Comparison of ENCODE assay signal across 5 fruit fly cellular contexts in the genomic region with DNA sequence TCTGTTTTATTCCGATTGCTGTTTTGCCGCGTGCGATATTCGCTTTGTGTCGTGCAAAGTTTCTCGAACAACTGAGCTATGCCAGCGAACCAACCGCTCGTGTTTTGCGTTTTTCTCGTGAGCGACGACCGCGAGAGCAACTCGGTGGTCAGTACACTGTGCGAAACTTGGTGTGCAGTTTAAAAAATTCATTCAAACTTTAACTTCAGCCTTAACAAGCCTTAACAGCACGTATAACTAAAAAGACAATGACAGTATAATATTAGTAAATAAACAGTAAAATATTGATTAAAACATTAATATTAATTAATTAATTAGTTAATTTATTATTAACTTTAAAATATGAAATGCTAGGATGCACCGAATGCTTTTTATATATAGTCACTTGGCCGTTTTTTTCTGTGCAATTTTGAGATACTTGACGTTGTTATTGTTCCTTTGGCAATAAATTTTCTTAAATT.
TF ChIP-seq lines count a peak whose summit lies in the region.

A gene (minus strand): TSS at position 77 of the 461 bp plus-strand sequence.

- TF ChIP-seq CTCF in whole organism, embryonic (GFP tag; optimal IDR thresholded peaks at IDR 0.05; lab: Kevin White, UChicago) = no peak

TF ChIP-seq in whole organism, adult, 20 proteins besides CTCF, POLR2A, EP300 and RAD21 (continues in another document):
- TF ChIP-seq cic (GFP tag; optimal IDR thresholded peaks at IDR 0.05; lab: Kevin White, UChicago) (peak; percentile 22), CG12768 (GFP tag; optimal IDR thresholded peaks at IDR 0.05; lab: Kevin White, UChicago) (peak; percentile 75), Clk (GFP tag; optimal IDR thresholded peaks at IDR 0.05; lab: Kevin White, UChicago) (no peak), cnc (optimal IDR thresholded peaks at IDR 0.05; lab: Kevin White, UChicago) (no peak), CG7101 (tag; optimal IDR thresholded peaks at IDR 0.05; lab: Kevin White, UChicago) (peak; percentile 60), tj (GFP tag; optimal IDR thresholded peaks at IDR 0.05; lab: Kevin White, UChicago) (peak; percentile 52), Crg-1 (GFP tag; optimal IDR thresholded peaks at IDR 0.05; lab: Kevin White, UChicago) (no peak), pad (GFP tag; optimal IDR thresholded peaks at IDR 0.05; lab: Kevin White, UChicago) (peak; percentile 45), CG11617 (GFP tag; optimal IDR thresholded peaks at IDR 0.05; lab: Kevin White, UChicago) (peak; percentile 57), Mnt (GFP tag; optimal IDR thresholded peaks at IDR 0.05; lab: Kevin White, UChicago) (no peak), toe (GFP tag; optimal IDR thresholded peaks at IDR 0.05; lab: Kevin White, UChicago) (peak; percentile 38), CG7045 (GFP tag; optimal IDR thresholded peaks at IDR 0.05; lab: Kevin White, UChicago) (peak; percentile 82), CG33017 (tag; optimal IDR thresholded peaks at IDR 0.05; lab: Kevin White, UChicago) (peak; percentile 5), kay (GFP tag; lab: Kevin White, UChicago; ENCODE audit: borderline replicate concordance) (peak; percentile 21), CG1620 (GFP tag; optimal IDR thresholded peaks at IDR 0.05; lab: Kevin White, UChicago) (no peak), CG14711 (tag; optimal IDR thresholded peaks at IDR 0.05; lab: Kevin White, UChicago) (peak; percentile 31), ovo (GFP tag; optimal IDR thresholded peaks at IDR 0.05; lab: Kevin White, UChicago) (no peak)

TF ChIP-seq in whole organism, embryonic, 481 proteins besides CTCF, POLR2A, EP300 and RAD21 (continues in another document):
- TF ChIP-seq CG1832 (GFP tag; optimal IDR thresholded peaks at IDR 0.05; lab: Kevin White, UChicago) = no peak
- TF ChIP-seq CG12659 (GFP tag; optimal IDR thresholded peaks at IDR 0.05; lab: Kevin White, UChicago) = peak; percentile 50
- TF ChIP-seq CG4820 (GFP tag; optimal IDR thresholded peaks at IDR 0.05; lab: Kevin White, UChicago) = peak; percentile 11
- TF ChIP-seq CrebB (tag; optimal IDR thresholded peaks at IDR 0.05; lab: Kevin White, UChicago) = no peak
- no peak for TF ChIP-seq bab2 (GFP tag; optimal IDR thresholded peaks at IDR 0.05; lab: Kevin White, UChicago)
- peak; percentile 60 for TF ChIP-seq dmrt99B (tag; optimal IDR thresholded peaks at IDR 0.05; lab: Kevin White, UChicago)
- no peak for TF ChIP-seq Opbp (GFP tag; IDR thresholded peaks at IDR 0.05; lab: Robert Waterston, UW; ENCODE audit: partially characterized antibody)
- TF ChIP-seq tin (GFP tag; optimal IDR thresholded peaks at IDR 0.05; lab: Kevin White, UChicago) = peak; percentile 35
- TF ChIP-seq CG10147 (GFP tag; optimal IDR thresholded peaks at IDR 0.05; lab: Kevin White, UChicago) = peak; percentile 70
- TF ChIP-seq Dip2 (GFP tag; IDR thresholded peaks at IDR 0.05; lab: Robert Waterston, UW) = no peak
- no peak for TF ChIP-seq CG7357 (GFP tag; IDR thresholded peaks at IDR 0.05; lab: Robert Waterston, UW)
- no peak for TF ChIP-seq ro (GFP tag; IDR thresholded peaks at IDR 0.05; lab: Robert Waterston, UW)
- peak; percentile 75 for TF ChIP-seq Drgx (GFP tag; IDR thresholded peaks at IDR 0.05; lab: Robert Waterston, UW)
- no peak for TF ChIP-seq CG7928 (GFP tag; optimal IDR thresholded peaks at IDR 0.05; lab: Kevin White, UChicago)
- TF ChIP-seq Deaf1 (tag; optimal IDR thresholded peaks at IDR 0.05; lab: Kevin White, UChicago) = peak; percentile 87
- TF ChIP-seq CG15011 (GFP tag; optimal IDR thresholded peaks at IDR 0.05; lab: Kevin White, UChicago) = no peak
- peak; percentile 76 for TF ChIP-seq gem (tag; optimal IDR thresholded peaks at IDR 0.05; lab: Kevin White, UChicago)
- TF ChIP-seq Rfx (GFP tag; IDR thresholded peaks at IDR 0.05; lab: Robert Waterston, UW) = peak; percentile 65

TF ChIP-seq in whole organism, prepupa, 60 proteins besides CTCF, POLR2A, EP300 and RAD21 (continues in another document):
- TF ChIP-seq CG8119 (GFP tag; IDR thresholded peaks at IDR 0.05; lab: Robert Waterston, UW) (peak; percentile 62), CG3919 (GFP tag; optimal IDR thresholded peaks at IDR 0.05; lab: Kevin White, UChicago) (peak; percentile 70), CG6163 (GFP tag; IDR thresholded peaks at IDR 0.05; lab: Robert Waterston, UW) (peak; percentile 67), CG15336 (GFP tag; IDR thresholded peaks at IDR 0.05; lab: Robert Waterston, UW) (peak; percentile 62), Sox14 (GFP tag; optimal IDR thresholded peaks at IDR 0.05; lab: Kevin White, UChicago) (peak; percentile 8), OdsH (GFP tag; optimal IDR thresholded peaks at IDR 0.05; lab: Kevin White, UChicago) (peak; percentile 59), vri (GFP tag; optimal IDR thresholded peaks at IDR 0.05; lab: Kevin White, UChicago) (no peak), Eip93F (GFP tag; optimal IDR thresholded peaks at IDR 0.05; lab: Kevin White, UChicago) (no peak), Blimp-1 (GFP tag; optimal IDR thresholded peaks at IDR 0.05; lab: Kevin White, UChicago) (peak; percentile 46), CG31627 (GFP tag; optimal IDR thresholded peaks at IDR 0.05; lab: Kevin White, UChicago) (peak; percentile 11), CG34406 (GFP tag; optimal IDR thresholded peaks at IDR 0.05; lab: Kevin White, UChicago) (peak; percentile 64), CG1621 (tag; optimal IDR thresholded peaks at IDR 0.05; lab: Kevin White, UChicago) (no peak), Ets21C (GFP tag; optimal IDR thresholded peaks at IDR 0.05; lab: Kevin White, UChicago) (peak; percentile 6), net (GFP tag; optimal IDR thresholded peaks at IDR 0.05; lab: Kevin White, UChicago) (peak; percentile 41), CG11762 (GFP tag; optimal IDR thresholded peaks at IDR 0.05; lab: Kevin White, UChicago; ENCODE audit: insufficient read depth) (peak; percentile 51), Lpt (GFP tag; optimal IDR thresholded peaks at IDR 0.05; lab: Kevin White, UChicago) (peak; percentile 0), CG16779 (tag; optimal IDR thresholded peaks at IDR 0.05; lab: Kevin White, UChicago) (peak; percentile 38), CG7368 (GFP tag; optimal IDR thresholded peaks at IDR 0.05; lab: Kevin White, UChicago) (peak; percentile 46)

TF ChIP-seq in whole organism, pupa, 21 proteins besides CTCF, POLR2A, EP300 and RAD21 (continues in another document):
- TF ChIP-seq fd96Ca (GFP tag; IDR thresholded peaks at IDR 0.05; lab: Robert Waterston, UW) (peak; percentile 63; the same call in 2 of the 3 replicates), CG15710 (tag; optimal IDR thresholded peaks at IDR 0.05; lab: Kevin White, UChicago) (no peak), Snoo (tag; optimal IDR thresholded peaks at IDR 0.05; lab: Kevin White, UChicago) (peak; percentile 66), CG9948 (tag; optimal IDR thresholded peaks at IDR 0.05; lab: Kevin White, UChicago) (no peak), rn (GFP tag; IDR thresholded peaks at IDR 0.05; lab: Robert Waterston, UW) (0 out of 2 replicates have a peak, but pooled peaks have one; percentile 10), CG8159 (tag; optimal IDR thresholded peaks at IDR 0.05; lab: Kevin White, UChicago) (peak; percentile 72), CG8301 (tag; optimal IDR thresholded peaks at IDR 0.05; lab: Kevin White, UChicago) (peak; percentile 60), CG13204 (GFP tag; optimal IDR thresholded peaks at IDR 0.05; lab: Kevin White, UChicago) (no peak), CG4496 (GFP tag; IDR thresholded peaks at IDR 0.05; lab: Robert Waterston, UW) (peak; percentile 81; the same call in 2 of the 3 replicates), CG34367 (tag; optimal IDR thresholded peaks at IDR 0.05; lab: Kevin White, UChicago) (peak; percentile 22), EcR (GFP tag; optimal IDR thresholded peaks at IDR 0.05; lab: Kevin White, UChicago) (peak; percentile 50), CG14655 (GFP tag; optimal IDR thresholded peaks at IDR 0.05; lab: Kevin White, UChicago) (peak; percentile 86), gl (tag; optimal IDR thresholded peaks at IDR 0.05; lab: Kevin White, UChicago) (no peak), D1 (tag; optimal IDR thresholded peaks at IDR 0.05; lab: Kevin White, UChicago) (peak; percentile 54), Pif1B (GFP tag; optimal IDR thresholded peaks at IDR 0.05; lab: Kevin White, UChicago) (peak; percentile 27), CG10348 (GFP tag; IDR thresholded peaks at IDR 0.05; lab: Robert Waterston, UW) (no peak), CG17806 (tag; optimal IDR thresholded peaks at IDR 0.05; lab: Kevin White, UChicago) (peak; percentile 52), CG32121 (GFP tag; IDR thresholded peaks at IDR 0.05; lab: Robert Waterston, UW) (peak; percentile 68), Ets98B (GFP tag; IDR thresholded peaks at IDR 0.05; lab: Robert Waterston, UW) (peak; percentile 69)

TF ChIP-seq in whole organism, wandering third instar larva, 38 proteins besides CTCF, POLR2A, EP300 and RAD21 (continues in another document):
- TF ChIP-seq CrebA (GFP tag; optimal IDR thresholded peaks at IDR 0.05; lab: Kevin White, UChicago; ENCODE audit: borderline replicate concordance) (no peak), rgr (GFP tag; optimal IDR thresholded peaks at IDR 0.05; lab: Kevin White, UChicago) (peak; percentile 51), h (GFP tag; optimal IDR thresholded peaks at IDR 0.05; lab: Kevin White, UChicago) (peak; percentile 12), OdsH (GFP tag; optimal IDR thresholded peaks at IDR 0.05; lab: Kevin White, UChicago) (peak; percentile 49), sage (GFP tag; optimal IDR thresholded peaks at IDR 0.05; lab: Kevin White, UChicago) (no peak), usp (GFP tag; optimal IDR thresholded peaks at IDR 0.05; lab: Kevin White, UChicago) (no peak), fru (GFP tag; optimal IDR thresholded peaks at IDR 0.05; lab: Kevin White, UChicago) (peak; percentile 13), Dfd (GFP tag; optimal IDR thresholded peaks at IDR 0.05; lab: Kevin White, UChicago) (peak; percentile 51), dsf (GFP tag; optimal IDR thresholded peaks at IDR 0.05; lab: Kevin White, UChicago; ENCODE audit: borderline replicate concordance) (no peak), pan (optimal IDR thresholded peaks at IDR 0.05; lab: Kevin White, UChicago) (no peak), brk (GFP tag; optimal IDR thresholded peaks at IDR 0.05; lab: Kevin White, UChicago) (no peak), Mio (GFP tag; optimal IDR thresholded peaks at IDR 0.05; lab: Kevin White, UChicago) (no peak), GATAd (GFP tag; optimal IDR thresholded peaks at IDR 0.05; lab: Kevin White, UChicago) (no peak), ey (GFP tag; optimal IDR thresholded peaks at IDR 0.05; lab: Kevin White, UChicago) (no peak), CG9705 (GFP tag; optimal IDR thresholded peaks at IDR 0.05; lab: Kevin White, UChicago) (no peak), br (GFP tag; optimal IDR thresholded peaks at IDR 0.05; lab: Kevin White, UChicago) (peak; percentile 4), jim (GFP tag; optimal IDR thresholded peaks at IDR 0.05; lab: Kevin White, UChicago) (no peak), psq (GFP tag; optimal IDR thresholded peaks at IDR 0.05; lab: Kevin White, UChicago) (peak; percentile 60), N (GFP tag; optimal IDR thresholded peaks at IDR 0.05; lab: Kevin White, UChicago) (no peak), HLH106 (tag; optimal IDR thresholded peaks at IDR 0.05; lab: Kevin White, UChicago) (peak; percentile 64), dmrt93B (GFP tag; optimal IDR thresholded peaks at IDR 0.05; lab: Kevin White, UChicago) (peak; percentile 69), Myc (optimal IDR thresholded peaks at IDR 0.05; lab: Kevin White, UChicago) (no peak)
